Fruit fly (Drosophila melanogaster) whole organism, embryonic: ENCODE measurements around the gene CG12728.
A peak's percentile ranks its signal among the peaks of the same experiment; 100 is the strongest.

Source experiments
- CG13123 ChIP-seq: fragments of 200-800 bp; sonication (Bioruptor generic); optimal IDR thresholded peaks from 2 replicates; lab custom pipeline; 2016; ENCODE audit warnings: missing biosample characterization, missing genetic modification characterization
- CG13287 ChIP-seq: fragments of 200-800 bp; sonication (Bioruptor generic); IDR thresholded peaks from 2 replicates; pipeline ENCODE4 v1.3.6; 2022; ENCODE audit warnings: missing biosample characterization, missing genetic modification characterization; ENCODE audit not compliant: partially characterized antibody
- CG18262 ChIP-seq: fragments of 200-800 bp; optimal IDR thresholded peaks from 3 replicates; lab custom pipeline; 2019; ENCODE audit warnings: missing biosample characterization, mild to moderate bottlenecking, missing genetic modification characterization, moderate library complexity
- Hand ChIP-seq: fragments of 200-800 bp; sonication (Bioruptor generic); optimal IDR thresholded peaks from 2 replicates; lab custom pipeline; 2017; ENCODE audit warnings: mild to moderate bottlenecking, missing biosample characterization, missing genetic modification reagents, missing genetic modification characterization
- Lpt ChIP-seq: fragments of >200 bp; optimal IDR thresholded peaks from 2 replicates; lab custom pipeline; 2018; ENCODE audit warnings: missing biosample characterization, missing genetic modification characterization
- Optix ChIP-seq: fragments of 200-800 bp; sonication (Bioruptor generic); IDR thresholded peaks from 3 replicates; pipeline ENCODE4 v1.3.6; 2022; ENCODE audit warnings: missing biosample characterization, missing genetic modification characterization

dm6 chrX:5907916-5908315 lies 34.5 kb upstream of the CG12728 start, which contains the start of gene CG12236:
- TF ChIP-seq Lpt (no peak), CG13123 (GFP tag; lab: Kevin White, UChicago) (no peak), Hand (GFP tag; lab: Kevin White, UChicago) (no peak), CG13287 (GFP tag; lab: Robert Waterston, UW) (peak; percentile 50; the same call in 1 of the 2 replicates), CG18262 (tag; lab: Kevin White, UChicago) (peak; percentile 22), Optix (0 out of 3 replicates have a peak, but pooled peaks have one; percentile 21)
